Fruit fly (Drosophila melanogaster) whole organism, pupa: Measurements from ENCODE around the gene CG3702.

ENCODE experiments used
- CG10348 ChIP-seq: fragments of 200-800 bp; sonication (Bioruptor generic); IDR thresholded peaks from 2 replicates; pipeline ENCODE4 v1.3.6; 2022; ENCODE audit warnings: missing biosample characterization, missing genetic modification characterization
- CG12605 ChIP-seq: fragments of 200-800 bp; sonication (Bioruptor generic); IDR thresholded peaks from 2 replicates; pipeline ENCODE4 v1.3.6; 2022; ENCODE audit warnings: missing biosample characterization, missing genetic modification characterization
- CG13204 ChIP-seq: fragments of 200-800 bp; sonication (Bioruptor generic); optimal IDR thresholded peaks from 2 replicates; lab custom pipeline; 2018; ENCODE audit warnings: missing biosample characterization, mild to moderate bottlenecking, missing genetic modification characterization, moderate library complexity
- CG14655 ChIP-seq: fragments of 200-800 bp; sonication (Bioruptor generic); optimal IDR thresholded peaks from 3 replicates; lab custom pipeline; 2017; ENCODE audit warnings: mild to moderate bottlenecking, missing biosample characterization, missing genetic modification reagents, missing genetic modification characterization
- CG15710 ChIP-seq: fragments of 200-800 bp; sonication (Bioruptor generic); optimal IDR thresholded peaks from 2 replicates; lab custom pipeline; 2018; ENCODE audit warnings: missing biosample characterization, mild to moderate bottlenecking, missing genetic modification characterization, moderate library complexity
- CG17806 ChIP-seq: fragments of 200-800 bp; sonication (Bioruptor generic); optimal IDR thresholded peaks from 2 replicates; lab custom pipeline; 2018; ENCODE audit warnings: missing biosample characterization, mild to moderate bottlenecking, missing genetic modification characterization, moderate library complexity
- CG32121 ChIP-seq: fragments of 200-800 bp; sonication (Bioruptor generic); IDR thresholded peaks from 2 replicates; pipeline ENCODE4 v1.3.6; 2022; ENCODE audit warnings: missing biosample characterization, missing genetic modification characterization
- CG34367 ChIP-seq: fragments of 200-800 bp; sonication (Bioruptor generic); optimal IDR thresholded peaks from 2 replicates; lab custom pipeline; 2018; ENCODE audit warnings: missing biosample characterization, mild to moderate bottlenecking, missing genetic modification characterization
- CG4496 ChIP-seq: fragments of 200-800 bp; sonication (Bioruptor generic); IDR thresholded peaks from 3 replicates; pipeline ENCODE4 v1.3.6; 2022; ENCODE audit warnings: missing biosample characterization, missing genetic modification characterization
- CG8159 ChIP-seq: fragments of 200-800 bp; sonication (Bioruptor generic); optimal IDR thresholded peaks from 3 replicates; lab custom pipeline; 2018; ENCODE audit warnings: missing biosample characterization, mild to moderate bottlenecking, missing genetic modification characterization, moderate library complexity
- CG8301 ChIP-seq: fragments of 200-800 bp; sonication (Bioruptor generic); optimal IDR thresholded peaks from 2 replicates; lab custom pipeline; 2018; ENCODE audit warnings: missing biosample characterization, mild to moderate bottlenecking, missing genetic modification characterization
- CG9948 ChIP-seq: fragments of 200-800 bp; sonication (Bioruptor generic); optimal IDR thresholded peaks from 2 replicates; lab custom pipeline; 2018; ENCODE audit warnings: missing biosample characterization, mild to moderate bottlenecking, missing genetic modification characterization, moderate library complexity
- D1 ChIP-seq: fragments of 200-800 bp; sonication (Bioruptor generic); optimal IDR thresholded peaks from 2 replicates; lab custom pipeline; 2018; ENCODE audit warnings: missing biosample characterization, mild to moderate bottlenecking, missing genetic modification characterization, moderate library complexity
- EcR ChIP-seq: fragments of 200-800 bp; sonication (Bioruptor generic); optimal IDR thresholded peaks from 3 replicates; lab custom pipeline; 2019; ENCODE audit warnings: missing biosample characterization, missing genetic modification characterization, mild to moderate bottlenecking, moderate library complexity, missing genetic modification reagents
- Ets98B ChIP-seq: fragments of 200-800 bp; sonication (Bioruptor generic); IDR thresholded peaks from 2 replicates; pipeline ENCODE4 v1.3.6; 2022; ENCODE audit warnings: missing biosample characterization, missing genetic modification characterization
- Pif1A ChIP-seq: fragments of 200-800 bp; sonication (Bioruptor generic); optimal IDR thresholded peaks from 3 replicates; lab custom pipeline; 2016; ENCODE audit warnings: missing biosample characterization, missing genetic modification characterization
- Pif1B ChIP-seq: fragments of 200-800 bp; sonication (Bioruptor generic); optimal IDR thresholded peaks from 3 replicates; lab custom pipeline; 2016; ENCODE audit warnings: missing biosample characterization, missing genetic modification characterization
- Snoo ChIP-seq: fragments of 200-800 bp; sonication (Bioruptor generic); optimal IDR thresholded peaks from 3 replicates; lab custom pipeline; 2017; ENCODE audit warnings: missing biosample characterization, mild to moderate bottlenecking, missing genetic modification characterization, inconsistent platforms
- fd96Ca ChIP-seq: fragments of 200-800 bp; sonication (Bioruptor generic); IDR thresholded peaks from 3 replicates; pipeline ENCODE4 v1.3.6; 2022; ENCODE audit warnings: missing biosample characterization, missing genetic modification characterization
- gl ChIP-seq: fragments of 200-800 bp; sonication (Bioruptor generic); optimal IDR thresholded peaks from 2 replicates; lab custom pipeline; 2018; ENCODE audit warnings: missing biosample characterization, mild to moderate bottlenecking, missing genetic modification characterization
- rn ChIP-seq: fragments of 200-800 bp; sonication (Bioruptor generic); IDR thresholded peaks from 2 replicates; pipeline ENCODE4 v1.3.6; 2022; ENCODE audit warnings: missing biosample characterization, missing genetic modification characterization

Gene CG3702

dm6 chr2L:4187631-4188173 lies 39.2 kb downstream of the CG3702 start, which contains the start of the genes Tbcc and lectin-24Db:
Gene Tbcc (minus strand): TSS chr2L:4187793.
Gene lectin-24Db (plus strand): TSS chr2L:4188123.
- TF ChIP-seq CG10348 (GFP tag; lab: Robert Waterston, UW) (no peak), CG12605 (GFP tag; lab: Robert Waterston, UW) (no peak), CG8159 (no peak), Snoo (tag; lab: Kevin White, UChicago) (no peak), EcR (no peak), CG4496 (no peak), fd96Ca (no peak), rn (GFP tag; lab: Robert Waterston, UW) (no peak), CG17806 (no peak), CG14655 (GFP tag; lab: Kevin White, UChicago) (no peak), Pif1A (GFP tag; lab: Kevin White, UChicago) (no peak), CG32121 (no peak), Ets98B (no peak), CG34367 (tag; lab: Kevin White, UChicago) (no peak), gl (tag; lab: Kevin White, UChicago) (no peak), CG13204 (GFP tag; lab: Kevin White, UChicago) (no peak), Pif1B (no peak), D1 (tag; lab: Kevin White, UChicago) (no peak), CG8301 (no peak), CG9948 (no peak)
- TF ChIP-seq, all 21 proteins: peak for 0

DNA sequence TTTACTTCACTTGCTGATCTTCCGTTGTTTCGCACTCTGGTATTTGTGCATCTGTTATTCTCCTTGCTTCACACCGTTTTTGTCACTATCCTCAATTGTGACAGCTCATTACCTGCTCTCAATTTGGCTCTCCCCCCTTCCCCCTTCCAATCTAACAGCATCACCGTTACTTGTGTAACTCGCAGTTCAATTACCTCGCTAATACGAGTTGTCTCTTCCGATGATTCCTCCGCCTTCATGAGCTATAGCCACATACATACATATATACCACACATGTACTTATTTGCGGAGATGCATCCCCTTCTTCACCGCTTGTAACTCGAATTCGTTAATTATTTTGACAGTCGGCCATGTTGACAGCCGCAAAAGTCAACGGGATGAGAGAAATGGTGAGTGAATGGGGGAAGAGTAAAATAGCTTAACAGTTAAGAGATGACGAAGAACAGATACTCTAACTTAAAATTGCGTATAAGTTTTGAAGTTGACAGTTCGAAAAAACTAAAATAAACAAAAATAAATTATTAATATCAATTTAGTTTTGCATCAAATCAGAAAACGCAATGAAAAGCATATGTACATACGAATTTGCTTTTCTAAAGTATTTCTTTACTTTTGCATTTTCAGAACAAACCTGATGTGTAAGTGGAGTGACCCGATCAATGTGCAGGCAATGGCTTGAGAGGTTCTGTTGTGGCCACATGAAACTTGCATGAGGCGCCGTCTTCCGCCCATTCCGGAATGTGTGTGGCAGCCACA lies 41.5 kb downstream of the CG3702 start:
- TF ChIP-seq fd96Ca: no peak
- TF ChIP-seq EcR: no peak
- no peak for TF ChIP-seq gl (tag; lab: Kevin White, UChicago)
- TF ChIP-seq CG14655 (GFP tag; lab: Kevin White, UChicago): no peak
- TF ChIP-seq rn (GFP tag; lab: Robert Waterston, UW): no peak
- no peak for TF ChIP-seq CG8159
- no peak for TF ChIP-seq CG13204 (GFP tag; lab: Kevin White, UChicago)
- no peak for TF ChIP-seq CG9948
- TF ChIP-seq CG4496: no peak
- no peak for TF ChIP-seq D1 (tag; lab: Kevin White, UChicago)
- peak; percentile 39 for TF ChIP-seq Snoo (tag; lab: Kevin White, UChicago)
- TF ChIP-seq CG8301: no peak
- TF ChIP-seq CG32121: 0 out of 2 replicates have a peak, but pooled peaks have one; percentile 12
- no peak for TF ChIP-seq Pif1A (GFP tag; lab: Kevin White, UChicago)
- TF ChIP-seq CG10348 (GFP tag; lab: Robert Waterston, UW): no peak
- peak; percentile 27 for TF ChIP-seq CG34367 (tag; lab: Kevin White, UChicago)
- TF ChIP-seq CG15710 (tag; lab: Kevin White, UChicago): no peak
- no peak for TF ChIP-seq CG12605 (GFP tag; lab: Robert Waterston, UW)
- no peak for TF ChIP-seq Pif1B
- no peak for TF ChIP-seq CG17806
- TF ChIP-seq Ets98B: peak; percentile 24; the same call in 1 of the 2 replicates

DNA sequence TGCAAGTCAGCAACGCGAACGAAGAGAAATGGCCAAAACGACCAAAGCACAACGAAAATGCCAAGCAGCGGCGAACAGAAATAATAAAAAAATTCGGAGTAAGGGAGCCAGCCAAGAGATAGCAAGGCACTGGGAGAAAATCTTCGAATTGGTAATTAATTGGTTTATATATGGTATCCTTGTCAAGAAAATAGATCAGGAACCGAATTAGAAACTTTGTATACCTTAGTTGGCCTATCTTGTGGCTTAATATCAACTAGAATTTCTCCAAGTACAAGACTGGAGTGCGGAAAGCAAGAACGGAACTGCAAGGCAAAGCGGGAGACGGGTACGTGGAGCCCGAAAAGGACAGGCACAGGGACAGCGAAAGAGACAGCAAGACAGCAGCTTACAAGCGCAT lies 46.9 kb downstream of the CG3702 start:
- TF ChIP-seq Pif1B (peak; percentile 29), CG10348 (GFP tag; lab: Robert Waterston, UW) (no peak), CG9948 (no peak), Snoo (tag; lab: Kevin White, UChicago) (peak; percentile 15), D1 (tag; lab: Kevin White, UChicago) (no peak), CG8159 (no peak), Pif1A (GFP tag; lab: Kevin White, UChicago) (peak; percentile 29)
- TF ChIP-seq, all 21 proteins: peak for 3

DNA sequence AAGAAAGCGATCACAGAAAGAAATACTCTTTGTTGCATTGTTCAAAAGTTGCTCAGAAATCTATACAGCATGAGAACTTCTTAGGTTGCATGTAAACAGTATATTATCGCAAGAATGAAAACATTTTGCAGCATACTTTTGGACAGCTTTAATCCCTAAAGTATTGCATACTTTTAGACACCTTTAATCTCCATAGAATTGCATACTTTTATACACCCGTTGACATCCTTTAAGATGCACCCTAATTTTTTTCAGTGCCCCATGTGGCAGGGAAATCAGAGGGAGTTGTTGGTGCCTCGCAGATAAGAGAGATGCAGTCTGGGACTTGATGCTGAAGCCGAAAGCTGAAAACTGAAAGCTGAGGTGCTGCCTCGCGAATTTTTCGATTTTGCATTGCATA lies 47.5 kb downstream of the CG3702 start:
- TF ChIP-seq CG10348 (GFP tag; lab: Robert Waterston, UW): no peak
- TF ChIP-seq CG34367 (tag; lab: Kevin White, UChicago): no peak
- no peak for TF ChIP-seq CG17806
